Fruit fly (Drosophila melanogaster) whole organism: ENCODE measurements around the gene mRpS21.

ENCODE experiments used
- CG8478 ChIP-seq: fragments of >200 bp; optimal IDR thresholded peaks from 2 replicates; lab custom pipeline; 2018; ENCODE audit warnings: inconsistent platforms
- Dll ChIP-seq: fragments of >200 bp; optimal IDR thresholded peaks from 2 replicates; lab custom pipeline; 2017
- EcR ChIP-seq, 2 experiments: fragments of >200 bp; optimal IDR thresholded peaks; 2 replicates each; lab custom pipeline; 2017; ENCODE audit warnings: missing biosample characterization in 2 of 2, missing genetic modification characterization in 2 of 2, missing genetic modification reagents in 2 of 2
- pan ChIP-seq: fragments of >200 bp; optimal IDR thresholded peaks from 2 replicates; lab custom pipeline; 2017
- psq ChIP-seq: fragments of >200 bp; optimal IDR thresholded peaks from 2 replicates; lab custom pipeline; 2017
- usp ChIP-seq: fragments of >200 bp; optimal IDR thresholded peaks from 2 replicates; lab custom pipeline; 2017; ENCODE audit warnings: missing biosample characterization, missing genetic modification characterization, mixed read lengths

Gene mRpS21

DNA sequence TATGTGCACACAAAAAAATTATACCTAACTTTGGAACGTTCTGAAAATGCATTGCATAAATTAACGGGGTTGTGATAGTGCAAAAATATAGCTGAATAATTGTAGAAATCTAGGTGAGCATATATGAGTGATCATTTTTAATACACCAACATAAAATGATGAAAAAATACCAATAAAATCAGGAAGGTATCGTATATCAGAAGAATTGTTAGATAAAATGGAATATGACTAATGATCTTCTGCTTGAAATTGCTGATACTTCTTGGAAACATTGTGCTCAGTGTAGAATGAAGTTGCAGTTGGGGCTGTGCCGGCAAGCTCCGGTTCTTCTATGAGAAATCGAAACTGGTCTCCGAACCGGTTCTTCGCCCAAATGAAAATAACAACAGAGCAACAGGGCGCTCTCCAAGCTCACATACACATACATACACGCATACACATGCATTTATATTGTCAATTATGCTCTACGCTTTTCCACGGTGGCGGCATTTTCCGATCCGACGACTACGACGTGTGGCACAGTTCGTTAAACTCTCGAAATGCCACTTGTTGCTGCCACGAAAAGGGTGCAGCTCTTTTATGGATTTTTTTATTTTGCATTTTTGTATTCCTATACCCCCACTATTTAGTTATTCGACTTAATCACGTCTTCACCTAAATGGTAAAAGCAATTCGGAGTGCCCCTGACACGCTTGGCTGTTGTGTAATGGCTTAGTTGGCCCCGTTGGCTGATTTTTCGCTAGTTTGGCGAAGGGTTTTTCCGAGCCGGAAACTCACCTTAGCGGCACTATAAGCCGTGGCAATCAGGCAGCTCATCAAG, 19.5 kb upstream of the mRpS21 start:
- TF ChIP-seq psq (no peak), CG8478 (lab: Kevin White, UChicago) (no peak), EcR (GFP tag; optimal IDR thresholded peaks at IDR 0.05; lab: Kevin White, UChicago) (peak in 1 of 2 experiments; percentile 75), usp (GFP tag; lab: Kevin White, UChicago) (no peak), pan (lab: Kevin White, UChicago) (no peak)

DNA sequence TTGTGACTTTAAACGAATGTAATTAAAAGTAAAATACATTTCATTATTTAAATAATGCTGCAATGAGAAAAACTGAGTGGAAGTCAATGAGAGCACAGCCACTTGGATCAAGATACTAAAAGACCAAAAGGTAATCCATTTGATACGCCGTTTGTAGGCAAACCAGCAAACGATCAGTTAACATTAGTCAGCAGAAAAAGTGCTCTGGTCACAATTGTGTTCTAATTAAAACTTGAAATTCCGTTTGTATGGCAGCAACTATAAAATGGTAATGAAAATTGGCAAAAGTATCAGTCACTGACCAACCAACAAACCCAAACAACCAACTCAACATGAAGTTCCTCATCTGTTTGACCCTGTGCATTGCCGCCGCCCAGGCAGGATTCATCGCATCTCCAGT, 15.9 kb upstream of the mRpS21 start, which contains the start of gene CG14377:
Gene CG14377 (plus strand): TSS at position 301 of the 400 bp plus-strand sequence.
- TF ChIP-seq CG8478 (lab: Kevin White, UChicago): no peak
- no peak for TF ChIP-seq psq
- no peak for TF ChIP-seq Dll (lab: Kevin White, UChicago)
- no peak for TF ChIP-seq pan (lab: Kevin White, UChicago)
- no peak for TF ChIP-seq EcR (GFP tag; optimal IDR thresholded peaks at IDR 0.05; lab: Kevin White, UChicago)
- TF ChIP-seq usp (GFP tag; lab: Kevin White, UChicago): no peak

DNA sequence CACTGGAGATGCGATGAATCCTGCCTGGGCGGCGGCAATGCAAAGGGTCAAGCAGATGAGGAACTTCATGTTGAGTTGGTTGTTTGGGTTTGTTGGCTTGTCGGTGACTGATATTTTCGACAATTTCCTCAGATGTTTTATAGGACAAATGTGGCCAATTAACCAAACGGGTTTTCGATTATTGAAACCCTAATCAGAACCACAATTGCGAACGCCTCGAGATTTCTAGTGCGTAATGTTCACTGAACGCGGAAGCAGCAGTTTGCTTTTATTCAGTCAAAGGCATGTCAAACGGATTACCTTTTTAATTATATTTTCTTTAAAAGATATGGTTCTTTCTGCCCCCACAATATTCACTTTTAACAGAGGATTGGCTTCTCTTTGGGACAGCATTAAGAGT, 15.4 kb upstream of the mRpS21 start, which contains the start of gene CG14374:
Gene CG14374 (minus strand): TSS at position 101 of the 400 bp plus-strand sequence.
- TF ChIP-seq Dll (lab: Kevin White, UChicago) (no peak), pan (lab: Kevin White, UChicago) (no peak)

DNA sequence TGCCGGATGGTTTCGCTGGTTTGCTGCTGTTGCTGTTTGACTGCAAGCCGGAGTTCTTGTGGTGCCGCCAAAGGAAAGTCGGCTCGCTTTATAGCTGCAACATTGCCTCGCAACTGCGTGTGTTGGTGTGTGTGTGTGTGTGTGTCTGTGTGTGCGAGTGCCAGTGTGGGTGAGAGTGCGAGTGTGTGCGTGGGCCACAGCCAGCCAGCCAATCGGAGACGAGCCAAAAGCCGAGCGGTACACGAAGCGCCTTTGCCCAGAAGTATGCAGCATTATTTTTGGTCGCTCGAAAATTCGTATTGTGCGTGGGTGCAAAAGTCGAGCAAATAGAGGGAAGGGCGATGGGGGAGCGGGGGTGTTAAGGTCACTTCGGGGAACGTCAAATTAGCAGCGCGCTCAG, 13.5 kb upstream of the mRpS21 start, which contains the start of gene CCHa2:
Gene CCHa2 (minus strand): TSS at position 65 of the 400 bp plus-strand sequence.
- TF ChIP-seq pan (lab: Kevin White, UChicago) (no peak), usp (GFP tag; lab: Kevin White, UChicago) (no peak), EcR (GFP tag; optimal IDR thresholded peaks at IDR 0.05; lab: Kevin White, UChicago) (no peak), psq (no peak), Dll (lab: Kevin White, UChicago) (no peak), CG8478 (lab: Kevin White, UChicago) (no peak)

DNA sequence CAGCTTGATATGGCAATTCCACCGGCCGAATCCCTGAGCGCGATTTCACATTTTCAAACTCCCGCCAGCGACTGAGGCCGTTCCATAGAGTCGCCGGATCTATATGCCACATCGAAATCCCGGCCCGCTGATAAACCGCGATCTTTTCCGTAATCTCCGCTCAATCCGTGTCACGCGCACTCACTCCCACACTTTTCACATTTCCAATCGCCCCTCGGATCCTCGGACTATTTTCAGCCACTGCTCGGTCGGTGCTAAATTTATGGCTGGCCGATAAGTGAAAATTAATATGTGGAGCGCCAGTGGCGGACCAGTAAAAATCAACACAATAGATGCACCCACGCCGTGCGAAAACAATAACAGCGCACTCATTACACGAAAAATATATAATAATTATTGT, 11.4 kb upstream of the mRpS21 start:
- no peak for TF ChIP-seq usp (GFP tag; lab: Kevin White, UChicago)
- TF ChIP-seq pan (lab: Kevin White, UChicago): no peak
- TF ChIP-seq Dll (lab: Kevin White, UChicago): no peak
- no peak for TF ChIP-seq EcR (GFP tag; optimal IDR thresholded peaks at IDR 0.05; lab: Kevin White, UChicago)
- TF ChIP-seq CG8478 (lab: Kevin White, UChicago): no peak
- TF ChIP-seq psq: no peak

DNA sequence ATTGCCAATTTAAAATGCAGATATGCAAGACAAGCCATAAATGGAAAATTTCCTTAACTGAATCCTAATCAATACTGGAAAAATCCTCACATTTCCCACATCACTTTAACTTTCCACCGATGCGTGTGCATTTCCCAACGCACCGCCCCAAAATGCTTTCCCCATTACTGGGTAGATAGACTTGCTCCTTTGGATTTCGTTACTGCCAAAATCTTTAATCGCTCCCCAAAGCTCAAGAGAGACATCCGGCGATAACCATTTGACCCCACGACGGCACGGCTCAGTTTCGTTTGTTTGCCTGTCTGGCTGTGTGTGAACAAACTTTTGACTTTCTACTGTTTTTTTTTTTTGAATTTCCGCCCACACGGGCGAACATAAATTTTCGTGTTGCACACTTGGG, 8.9 kb upstream of the mRpS21 start:
- TF ChIP-seq usp (GFP tag; lab: Kevin White, UChicago) (no peak), Dll (lab: Kevin White, UChicago) (no peak), CG8478 (lab: Kevin White, UChicago) (no peak), pan (lab: Kevin White, UChicago) (no peak), psq (no peak), EcR (GFP tag; optimal IDR thresholded peaks at IDR 0.05; lab: Kevin White, UChicago) (no peak)

DNA sequence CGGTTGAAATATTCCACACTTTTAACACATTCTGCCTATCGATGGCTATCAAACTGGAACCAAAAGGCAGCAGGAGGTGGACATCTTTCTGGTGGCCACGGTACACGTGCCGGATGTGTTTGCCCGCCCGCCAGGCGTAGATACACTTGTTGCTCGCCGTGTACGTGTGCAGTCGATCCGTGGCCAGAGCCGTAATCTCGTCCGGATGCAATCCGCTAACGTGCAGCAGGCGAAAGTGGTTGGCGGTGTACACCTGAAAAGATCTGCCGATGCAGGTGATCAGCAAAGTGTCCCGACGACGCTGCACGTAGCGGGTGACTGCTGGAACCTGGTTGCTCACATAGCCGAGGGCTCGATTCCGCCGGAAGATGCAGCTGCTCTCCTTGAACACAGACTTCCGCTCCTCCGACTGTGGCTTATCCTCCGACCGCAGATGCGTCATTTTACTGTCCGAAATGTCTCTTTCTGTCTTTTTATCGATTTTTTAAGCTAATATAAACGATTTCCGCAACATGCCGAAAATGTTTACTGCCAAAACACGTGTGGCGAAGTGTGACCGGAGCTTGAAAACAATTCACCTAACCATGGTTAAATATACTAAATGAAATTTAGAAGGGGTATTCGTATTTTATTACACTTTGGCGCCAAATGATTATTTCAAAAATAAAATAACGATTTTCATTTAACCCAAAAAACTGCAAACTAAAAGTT, 6.7 kb upstream of the mRpS21 start, which contains the start of gene CG9799:
Gene CG9799 (minus strand): TSS at position 550 of the 711 bp plus-strand sequence.
- TF ChIP-seq EcR (GFP tag; optimal IDR thresholded peaks at IDR 0.05; lab: Kevin White, UChicago): no peak
- TF ChIP-seq Dll (lab: Kevin White, UChicago): no peak
- TF ChIP-seq pan (lab: Kevin White, UChicago): no peak
- no peak for TF ChIP-seq usp (GFP tag; lab: Kevin White, UChicago)
- TF ChIP-seq CG8478 (lab: Kevin White, UChicago): no peak
- no peak for TF ChIP-seq psq

DNA sequence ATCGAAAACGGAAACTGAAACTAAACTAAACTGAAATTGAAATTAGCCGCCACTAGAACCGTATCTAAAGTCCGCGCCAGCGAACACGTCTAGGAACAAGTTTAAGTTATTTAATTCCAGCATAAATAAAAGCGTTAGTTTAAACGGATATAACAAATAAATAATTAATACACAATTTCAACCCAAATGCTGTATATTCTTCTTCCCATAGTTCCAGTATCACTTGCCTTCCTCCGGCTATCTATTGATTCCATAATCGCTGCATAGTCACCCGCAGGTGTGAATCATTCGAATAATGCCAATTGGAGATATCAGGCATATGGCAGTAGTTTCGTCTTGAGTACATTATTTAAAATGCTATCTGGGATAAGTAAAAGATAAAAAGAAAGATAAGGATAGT, 3.5 kb upstream of the mRpS21 start:
- TF ChIP-seq usp (GFP tag; lab: Kevin White, UChicago) (no peak), EcR (GFP tag; optimal IDR thresholded peaks at IDR 0.05; lab: Kevin White, UChicago) (no peak), CG8478 (lab: Kevin White, UChicago) (no peak), pan (lab: Kevin White, UChicago) (no peak), psq (no peak), Dll (lab: Kevin White, UChicago) (no peak)

DNA sequence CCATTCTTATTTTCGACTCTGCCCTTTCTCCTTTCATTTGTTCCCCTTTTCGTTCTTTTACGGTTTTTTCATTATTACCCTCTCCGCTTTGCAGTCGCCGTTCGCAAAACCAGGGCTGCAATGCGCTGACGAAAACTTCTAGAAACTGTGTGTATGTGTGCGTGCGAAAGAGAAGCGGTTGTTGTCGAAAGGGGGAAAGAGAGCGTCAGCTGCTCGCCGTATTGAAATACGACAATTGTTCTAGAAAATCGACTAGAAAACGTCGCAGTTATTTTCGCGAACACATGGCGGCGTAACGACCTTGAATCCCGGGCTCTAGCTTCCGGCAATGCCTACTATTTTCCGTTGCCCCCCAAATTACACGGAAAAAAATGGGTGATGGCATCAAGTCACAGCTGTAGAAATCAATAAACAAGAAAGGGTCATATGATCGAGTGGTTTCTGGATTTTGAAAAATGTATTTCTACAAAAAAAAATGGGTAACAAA, 1.1 kb upstream of the mRpS21 start:
- TF ChIP-seq EcR (GFP tag; optimal IDR thresholded peaks at IDR 0.05; lab: Kevin White, UChicago) (no peak), pan (lab: Kevin White, UChicago) (no peak), psq (no peak), Dll (lab: Kevin White, UChicago) (no peak), CG8478 (lab: Kevin White, UChicago) (no peak), usp (GFP tag; lab: Kevin White, UChicago) (no peak)

DNA sequence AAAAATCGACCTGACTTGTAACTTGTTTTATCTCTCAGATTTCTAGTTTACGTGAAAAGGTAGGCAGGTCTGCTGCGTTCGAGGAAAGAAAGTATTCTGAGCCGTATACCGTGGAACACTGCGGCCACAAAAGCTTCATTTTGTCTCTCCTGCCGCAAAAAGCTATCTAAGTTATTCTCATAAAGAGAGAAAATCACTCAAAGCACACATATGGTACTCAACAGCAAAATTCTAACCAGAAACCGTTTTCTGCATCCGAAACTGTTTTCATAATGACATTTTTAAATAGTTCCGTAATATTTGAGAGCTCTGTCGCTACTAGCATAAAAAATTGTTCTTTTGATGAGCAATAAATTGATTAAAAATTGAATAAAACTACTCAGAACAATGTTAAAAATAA, 1.9 kb downstream of the mRpS21 start, which contains the start of the genes CG9813 and CG8870:
Gene CG9813 (minus strand): TSS at position 101 of the 400 bp plus-strand sequence.
Gene CG8870 (plus strand): TSS at position 168 of the 400 bp plus-strand sequence.
- TF ChIP-seq CG8478 (lab: Kevin White, UChicago): no peak
- TF ChIP-seq Dll (lab: Kevin White, UChicago): no peak
- no peak for TF ChIP-seq pan (lab: Kevin White, UChicago)
- TF ChIP-seq usp (GFP tag; lab: Kevin White, UChicago): no peak
- TF ChIP-seq psq: no peak
- no peak for TF ChIP-seq EcR (GFP tag; optimal IDR thresholded peaks at IDR 0.05; lab: Kevin White, UChicago)

DNA sequence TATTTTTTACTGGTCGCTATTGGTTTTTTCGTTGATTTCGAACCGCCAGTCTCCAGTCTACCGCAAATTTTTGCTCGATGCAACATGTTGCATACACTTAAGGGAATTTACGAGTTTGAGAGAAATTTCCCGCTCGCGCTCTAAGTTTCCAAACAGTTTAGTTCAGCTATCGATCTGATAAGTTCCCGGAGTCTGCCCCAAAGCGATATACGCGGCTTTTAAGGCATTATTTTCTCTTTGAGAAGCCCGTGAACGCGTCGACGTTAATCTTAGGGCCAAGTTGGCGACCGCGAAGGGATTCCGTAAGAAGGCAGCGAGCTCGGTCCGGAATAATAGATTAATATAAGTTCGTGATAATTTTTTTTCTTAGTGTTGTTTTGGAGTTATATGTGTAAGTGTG, 6.7 kb downstream of the mRpS21 start:
- TF ChIP-seq pan (lab: Kevin White, UChicago) (no peak), Dll (lab: Kevin White, UChicago) (no peak), CG8478 (lab: Kevin White, UChicago) (no peak), EcR (GFP tag; optimal IDR thresholded peaks at IDR 0.05; lab: Kevin White, UChicago) (no peak), psq (no peak), usp (GFP tag; lab: Kevin White, UChicago) (no peak)
